Worm (Caenorhabditis elegans) whole organism, L1 larva: ENCODE measurements around the gene nhr-138.

ENCODE experiments used
- C04F5.9 ChIP-seq: sonication (generic microtip); optimal IDR thresholded peaks from 2 replicates; lab custom pipeline; 2016; ENCODE audit warnings: missing genetic modification characterization, missing compliant biosample characterization
- C34B4.2 ChIP-seq: sonication (generic microtip); optimal IDR thresholded peaks from 2 replicates; lab custom pipeline; 2017; ENCODE audit warnings: mild to moderate bottlenecking, missing genetic modification characterization, missing compliant biosample characterization
- F16B12.6 ChIP-seq: fragments of 150-350 bp; optimal IDR thresholded peaks from 2 replicates; lab custom pipeline; 2014; ENCODE audit warnings: missing biosample characterization, missing genetic modification characterization
- Y116A8C.19 ChIP-seq: sonication (generic microtip); optimal IDR thresholded peaks from 2 replicates; lab custom pipeline; 2016; ENCODE audit warnings: missing compliant biosample characterization, missing genetic modification characterization, borderline replicate concordance
- aha-1 ChIP-seq: fragments of 150-350 bp; optimal IDR thresholded peaks from 2 replicates; lab custom pipeline; 2014; ENCODE audit warnings: missing biosample characterization, missing genetic modification characterization
- alr-1 ChIP-seq: fragments of 200-800 bp; sonication (Bioruptor generic); optimal IDR thresholded peaks from 2 replicates; lab custom pipeline; 2018; ENCODE audit warnings: borderline replicate concordance, mild to moderate bottlenecking, missing genetic modification characterization, missing compliant biosample characterization
- aly-2 ChIP-seq: fragments of 150-350 bp; optimal IDR thresholded peaks from 2 replicates; lab custom pipeline; 2014; ENCODE audit warnings: missing biosample characterization, missing genetic modification characterization
- ama-1 ChIP-seq: fragments of 150-350 bp; optimal IDR thresholded peaks from 2 replicates; lab custom pipeline; 2014
- ceh-63 ChIP-seq: fragments of 200-800 bp; sonication (Bioruptor generic); optimal IDR thresholded peaks from 2 replicates; lab custom pipeline; 2018; ENCODE audit warnings: mild to moderate bottlenecking, missing genetic modification characterization, missing compliant biosample characterization
- ceh-8 ChIP-seq: fragments of 200-800 bp; sonication (Bioruptor generic); optimal IDR thresholded peaks from 2 replicates; lab custom pipeline; 2018; ENCODE audit warnings: mild to moderate bottlenecking, missing genetic modification characterization, moderate library complexity, missing compliant biosample characterization
- ceh-82 ChIP-seq, 3 experiments: fragments of 150-350 bp in 1 of 3; sonication (generic microtip) in 2 of 3; optimal IDR thresholded peaks; 2 replicates each; lab custom pipeline; 2014 to 2017; ENCODE audit warnings: missing biosample characterization in 3 of 3, missing genetic modification characterization in 3 of 3
- ceh-88 ChIP-seq: fragments of 200-800 bp; sonication (Bioruptor generic); IDR thresholded peaks from 2 replicates; pipeline ENCODE4 v1.3.6; 2022; ENCODE audit warnings: missing genetic modification characterization, missing compliant biosample characterization
- ces-1 ChIP-seq: fragments of 150-350 bp; optimal IDR thresholded peaks from 2 replicates; lab custom pipeline; 2014; ENCODE audit warnings: missing biosample characterization, missing genetic modification reagents, missing genetic modification characterization
- dpl-1 ChIP-seq, 3 experiments: fragments of 150-350 bp in 2 of 3; sonication (generic microtip) in 1 of 3; optimal IDR thresholded peaks; 2 replicates each; lab custom pipeline; 2014 to 2017; ENCODE audit warnings: missing biosample characterization in 3 of 3, missing genetic modification characterization in 3 of 3, missing genetic modification reagents in 3 of 3
- dsc-1 ChIP-seq: sonication (generic microtip); optimal IDR thresholded peaks from 2 replicates; lab custom pipeline; 2016; ENCODE audit warnings: mild to moderate bottlenecking, missing genetic modification characterization, missing compliant biosample characterization
- efl-1 ChIP-seq, 4 experiments: fragments of 150-350 bp; optimal IDR thresholded peaks in 3 of 4; peaks in 1 of 4; 1 replicate in 1 of 4; 2 replicates in 3 of 4; lab custom pipeline; 2014; ENCODE audit warnings: missing biosample characterization in 2 of 4, missing genetic modification characterization in 2 of 4, missing genetic modification reagents in 2 of 4
- egl-27 ChIP-seq, 2 experiments: fragments of 150-350 bp in 1 of 2; sonication (generic microtip); optimal IDR thresholded peaks; 3 replicates each; lab custom pipeline; 2017 to 2018; ENCODE audit warnings: missing biosample characterization in 2 of 2, missing genetic modification characterization in 2 of 2, missing genetic modification reagents in 2 of 2
- fkh-8 ChIP-seq: sonication (generic microtip); optimal IDR thresholded peaks from 2 replicates; lab custom pipeline; 2016; ENCODE audit warnings: mild to moderate bottlenecking, missing genetic modification characterization, missing compliant biosample characterization
- fos-1 ChIP-seq: fragments of 150-350 bp; optimal IDR thresholded peaks from 2 replicates; lab custom pipeline; 2014; ENCODE audit warnings: missing biosample characterization, missing genetic modification characterization
- grh-1 ChIP-seq: fragments of 200-800 bp; sonication (Bioruptor generic); IDR thresholded peaks from 2 replicates; pipeline ENCODE4 v1.3.6; 2022; ENCODE audit warnings: missing genetic modification reagents, missing genetic modification characterization, missing compliant biosample characterization
- irx-1 ChIP-seq: sonication (generic microtip); optimal IDR thresholded peaks from 2 replicates; lab custom pipeline; 2016; ENCODE audit warnings: missing genetic modification characterization, missing compliant biosample characterization
- jun-1 ChIP-seq: fragments of 150-350 bp; optimal IDR thresholded peaks from 2 replicates; lab custom pipeline; 2014; ENCODE audit warnings: missing biosample characterization, missing genetic modification reagents, missing genetic modification characterization
- lin-13 ChIP-seq: fragments of 150-350 bp; optimal IDR thresholded peaks from 2 replicates; lab custom pipeline; 2014; ENCODE audit warnings: missing biosample characterization, missing genetic modification reagents, missing genetic modification characterization
- lin-14 ChIP-seq: fragments of 200-800 bp; sonication (Bioruptor generic); optimal IDR thresholded peaks from 2 replicates; lab custom pipeline; 2018; ENCODE audit warnings: mild to moderate bottlenecking, missing genetic modification characterization, moderate library complexity, missing compliant biosample characterization
- lin-15B ChIP-seq: fragments of 150-350 bp; sonication (generic microtip); optimal IDR thresholded peaks from 3 replicates; lab custom pipeline; 2014; ENCODE audit warnings: missing biosample characterization, missing genetic modification characterization
- lin-39 ChIP-seq: fragments of 150-350 bp; optimal IDR thresholded peaks from 2 replicates; lab custom pipeline; 2014; ENCODE audit warnings: missing biosample characterization, missing genetic modification reagents, missing genetic modification characterization
- lir-3 ChIP-seq: sonication (generic microtip); optimal IDR thresholded peaks from 2 replicates; lab custom pipeline; 2016; ENCODE audit warnings: mild to moderate bottlenecking, missing genetic modification characterization, moderate library complexity, missing compliant biosample characterization; ENCODE audit not compliant: poor library complexity
- mef-2 ChIP-seq: fragments of 150-350 bp; optimal IDR thresholded peaks from 2 replicates; lab custom pipeline; 2014; ENCODE audit warnings: missing biosample characterization, missing genetic modification characterization
- nhr-12 ChIP-seq: sonication (generic microtip); optimal IDR thresholded peaks from 2 replicates; lab custom pipeline; 2017; ENCODE audit warnings: missing biosample characterization, missing genetic modification characterization
- nhr-19 ChIP-seq: fragments of 200-800 bp; sonication (Bioruptor generic); conservative IDR thresholded peaks from 2 replicates; pipeline ENCODE4 v1.3.6; 2022; ENCODE audit warnings: missing genetic modification characterization, missing compliant biosample characterization
- nhr-20 ChIP-seq: sonication (generic microtip); optimal IDR thresholded peaks from 2 replicates; lab custom pipeline; 2016; ENCODE audit warnings: mild to moderate bottlenecking, missing genetic modification characterization, missing compliant biosample characterization
- nhr-237 ChIP-seq: fragments of 150-350 bp; optimal IDR thresholded peaks from 2 replicates; lab custom pipeline; 2014; ENCODE audit warnings: missing biosample characterization, missing genetic modification characterization
- nhr-47 ChIP-seq: sonication (generic microtip); optimal IDR thresholded peaks from 2 replicates; lab custom pipeline; 2016; ENCODE audit warnings: mild to moderate bottlenecking, missing genetic modification characterization, moderate library complexity, missing compliant biosample characterization
- nhr-71 ChIP-seq: sonication (generic microtip); optimal IDR thresholded peaks from 2 replicates; lab custom pipeline; 2016; ENCODE audit warnings: mild to moderate bottlenecking, missing genetic modification characterization, moderate library complexity, missing compliant biosample characterization
- nhr-76 ChIP-seq: sonication (generic microtip); optimal IDR thresholded peaks from 2 replicates; lab custom pipeline; 2017; ENCODE audit warnings: missing biosample characterization, missing genetic modification characterization
- nhr-84 ChIP-seq: sonication (generic microtip); optimal IDR thresholded peaks from 2 replicates; lab custom pipeline; 2017; ENCODE audit warnings: missing biosample characterization, missing genetic modification characterization
- nhr-85 ChIP-seq: sonication (generic microtip); peaks from one replicate; lab custom pipeline; 2016; ENCODE audit warnings: missing genetic modification characterization, inconsistent platforms, missing compliant biosample characterization
- nhr-90 ChIP-seq: sonication (generic microtip); optimal IDR thresholded peaks from 2 replicates; lab custom pipeline; 2016; ENCODE audit warnings: mild to moderate bottlenecking, missing genetic modification characterization, missing compliant biosample characterization; ENCODE audit not compliant: poor library complexity
- pax-3 ChIP-seq: fragments of 200-800 bp; sonication (Bioruptor generic); optimal IDR thresholded peaks from 2 replicates; lab custom pipeline; 2018; ENCODE audit warnings: mild to moderate bottlenecking, missing genetic modification characterization, moderate library complexity, missing compliant biosample characterization
- pqm-1 ChIP-seq: sonication (generic microtip); optimal IDR thresholded peaks from 3 replicates; lab custom pipeline; 2017; ENCODE audit warnings: missing biosample characterization, missing genetic modification characterization
- rnt-1 ChIP-seq: sonication (generic microtip); optimal IDR thresholded peaks from 2 replicates; lab custom pipeline; 2016; ENCODE audit warnings: mild to moderate bottlenecking, missing genetic modification characterization, moderate library complexity, missing compliant biosample characterization
- skn-1 ChIP-seq: fragments of 150-350 bp; optimal IDR thresholded peaks from 2 replicates; lab custom pipeline; 2014; ENCODE audit warnings: missing biosample characterization, missing genetic modification characterization
- snpc-4 ChIP-seq: fragments of 150-350 bp; optimal IDR thresholded peaks from 2 replicates; lab custom pipeline; 2014; ENCODE audit warnings: missing biosample characterization, missing genetic modification characterization
- snu-23 ChIP-seq: sonication (generic microtip); optimal IDR thresholded peaks from 2 replicates; lab custom pipeline; 2016; ENCODE audit warnings: missing genetic modification characterization, missing compliant biosample characterization
- sptf-1 ChIP-seq: fragments of 150-350 bp; optimal IDR thresholded peaks from 2 replicates; lab custom pipeline; 2014; ENCODE audit warnings: missing biosample characterization, missing genetic modification characterization
- unc-30 ChIP-seq: sonication (generic microtip); optimal IDR thresholded peaks from 2 replicates; lab custom pipeline; 2017; ENCODE audit warnings: missing biosample characterization, missing genetic modification characterization
- unc-62 ChIP-seq: fragments of 150-350 bp; optimal IDR thresholded peaks from 2 replicates; lab custom pipeline; 2014; ENCODE audit warnings: missing biosample characterization, missing genetic modification reagents, missing genetic modification characterization
- unc-98 ChIP-seq: fragments of 200-800 bp; sonication (Bioruptor generic); IDR thresholded peaks from 2 replicates; pipeline ENCODE4 v1.3.6; 2022; ENCODE audit warnings: missing genetic modification characterization, missing compliant biosample characterization
- vab-15 ChIP-seq: sonication (generic microtip); optimal IDR thresholded peaks from 2 replicates; lab custom pipeline; 2017; ENCODE audit warnings: missing genotype, mild to moderate bottlenecking, missing genetic modification characterization, missing compliant biosample characterization
- xbp-1 ChIP-seq: sonication (generic microtip); optimal IDR thresholded peaks from 2 replicates; lab custom pipeline; 2016; ENCODE audit warnings: missing genetic modification characterization, missing compliant biosample characterization
- zip-4 ChIP-seq: fragments of 200-800 bp; sonication (Bioruptor generic); optimal IDR thresholded peaks from 2 replicates; lab custom pipeline; 2018; ENCODE audit warnings: mild to moderate bottlenecking, missing genetic modification characterization, moderate library complexity, missing compliant biosample characterization
- ztf-11 ChIP-seq, 2 experiments: sonication (generic microtip); optimal IDR thresholded peaks; 2 replicates each; lab custom pipeline; 2016 to 2017; ENCODE audit warnings: missing genetic modification characterization in 2 of 2, missing biosample characterization in 1 of 2, missing compliant biosample characterization in 1 of 2

nhr-138 gene

ce11 chrIV:9737204-9737790 lies 12.2 kb downstream of the nhr-138 start, which contains the start of gene cka-1 (continued):
- TF ChIP-seq nhr-19 (GFP tag; lab: Robert Waterston, UW): no peak
- no peak for TF ChIP-seq ceh-82 (tag; optimal IDR thresholded peaks at IDR 0.05; lab: Kevin White, UChicago)
- no peak for TF ChIP-seq unc-30 (tag; lab: Kevin White, UChicago)
- TF ChIP-seq ceh-88: no peak
- peak; percentile 11 for TF ChIP-seq nhr-90 (tag; lab: Kevin White, UChicago)
- TF ChIP-seq rnt-1 (tag; lab: Kevin White, UChicago): no peak
- TF ChIP-seq C34B4.2 (tag; lab: Kevin White, UChicago): no peak
- no peak for TF ChIP-seq egl-27 (tag; optimal IDR thresholded peaks at IDR 0.05; lab: Kevin White, UChicago)
- TF ChIP-seq mef-2 (tag; lab: Kevin White, UChicago): no peak
- TF ChIP-seq nhr-85 (tag; lab: Kevin White, UChicago): peak; percentile 48
- no peak for TF ChIP-seq zip-4 (GFP tag; lab: Kevin White, UChicago)
- TF ChIP-seq efl-1 (optimal IDR thresholded peaks at IDR 0.05; lab: Kevin White, UChicago): peak in 1 of 2 experiments; percentile 6
- TF ChIP-seq efl-1 (GFP tag; optimal IDR thresholded peaks at IDR 0.05 in 1 of 2; lab: Kevin White, UChicago): peak in 1 of 2 experiments; percentile 89
- no peak for TF ChIP-seq ama-1 (lab: Kevin White, UChicago)
- peak; percentile 63 for TF ChIP-seq nhr-20
- no peak for TF ChIP-seq lir-3 (tag; lab: Kevin White, UChicago)
- TF ChIP-seq ceh-8: no peak
- no peak for TF ChIP-seq pax-3 (tag; lab: Kevin White, UChicago)
- no peak for TF ChIP-seq skn-1 (tag; lab: Kevin White, UChicago)
- TF ChIP-seq dpl-1 (GFP tag; optimal IDR thresholded peaks at IDR 0.05; lab: Kevin White, UChicago): no peak
- no peak for TF ChIP-seq Y116A8C.19 (tag; lab: Kevin White, UChicago)
- no peak for TF ChIP-seq snu-23 (GFP tag; lab: Kevin White, UChicago)
- TF ChIP-seq unc-62 (GFP tag; lab: Kevin White, UChicago): no peak
- no peak for TF ChIP-seq ztf-11 (tag; optimal IDR thresholded peaks at IDR 0.05; lab: Kevin White, UChicago)
- TF ChIP-seq nhr-71 (tag; lab: Kevin White, UChicago): peak; percentile 63
- TF ChIP-seq grh-1 (GFP tag; lab: Robert Waterston, UW): no peak
- no peak for TF ChIP-seq nhr-84 (tag; lab: Kevin White, UChicago)
- no peak for TF ChIP-seq unc-98 (GFP tag; lab: Robert Waterston, UW)
- TF ChIP-seq nhr-12 (tag; lab: Kevin White, UChicago): no peak
- no peak for TF ChIP-seq ceh-63
- no peak for TF ChIP-seq fkh-8 (tag; lab: Kevin White, UChicago)
- no peak for TF ChIP-seq xbp-1 (tag; lab: Kevin White, UChicago)
- TF ChIP-seq lin-14 (GFP tag; lab: Kevin White, UChicago): peak; percentile 71
- no peak for TF ChIP-seq ces-1 (GFP tag; lab: Kevin White, UChicago)
- no peak for TF ChIP-seq nhr-47 (tag; lab: Kevin White, UChicago)
- no peak for TF ChIP-seq F16B12.6 (tag; lab: Kevin White, UChicago)
- no peak for TF ChIP-seq C04F5.9 (tag; lab: Kevin White, UChicago)
- TF ChIP-seq nhr-76 (tag; lab: Kevin White, UChicago): no peak
- TF ChIP-seq aha-1 (tag; lab: Kevin White, UChicago): no peak
- no peak for TF ChIP-seq pqm-1 (tag; lab: Kevin White, UChicago)
- no peak for TF ChIP-seq alr-1
- no peak for TF ChIP-seq nhr-237
- TF ChIP-seq lin-15B (tag; lab: Kevin White, UChicago): no peak
- TF ChIP-seq jun-1 (tag; lab: Kevin White, UChicago): no peak
- TF ChIP-seq sptf-1 (tag; lab: Kevin White, UChicago): no peak
- TF ChIP-seq snpc-4: no peak
- no peak for TF ChIP-seq dsc-1 (tag; lab: Kevin White, UChicago)
- no peak for TF ChIP-seq lin-39 (tag; lab: Kevin White, UChicago)
- no peak for TF ChIP-seq lin-13 (GFP tag; lab: Kevin White, UChicago)
- TF ChIP-seq irx-1: no peak
- TF ChIP-seq vab-15 (tag; lab: Kevin White, UChicago): peak; percentile 67
- no peak for TF ChIP-seq fos-1 (tag; lab: Kevin White, UChicago)
- no peak for TF ChIP-seq aly-2
